Fruit fly (Drosophila melanogaster): Measurements from ENCODE around the gene Nmd3.

Gene Nmd3

dm6 chrX:2141159-2141853 is 43.2 kb downstream of the Nmd3 start, which contains the start of gene D2hgdh (continued):
- TF ChIP-seq tin (GFP tag; optimal IDR thresholded peaks at IDR 0.05) (no peak), dan (GFP tag; IDR thresholded peaks at IDR 0.05) (no peak), NC2β (GFP tag; optimal IDR thresholded peaks at IDR 0.05) (no peak), twi (tag; optimal IDR thresholded peaks at IDR 0.05) (no peak), Eip74EF (GFP tag; optimal IDR thresholded peaks at IDR 0.05) (no peak), CHES-1-like (GFP tag; optimal IDR thresholded peaks at IDR 0.05) (no peak), her (GFP tag; optimal IDR thresholded peaks at IDR 0.05) (no peak), CG8359 (GFP tag; optimal IDR thresholded peaks at IDR 0.05; ENCODE audit: borderline replicate concordance) (no peak), caup (GFP tag; optimal IDR thresholded peaks at IDR 0.05; ENCODE audit: severe bottlenecking) (no peak), CG4730 (GFP tag; IDR thresholded peaks at IDR 0.05) (no peak), tna (GFP tag; IDR thresholded peaks at IDR 0.05; ENCODE audit: partially characterized antibody) (no peak), stwl (tag; optimal IDR thresholded peaks at IDR 0.05) (no peak), z (GFP tag; IDR thresholded peaks at IDR 0.05) (peak; percentile 76; the same call in 2 of the 3 replicates), schlank (tag; optimal IDR thresholded peaks at IDR 0.05) (no peak), chm (GFP tag; IDR thresholded peaks at IDR 0.05) (peak; percentile 10; the same call in 1 of the 2 replicates), grau (tag; optimal IDR thresholded peaks at IDR 0.05) (peak; percentile 37), lbe (GFP tag; optimal IDR thresholded peaks at IDR 0.05) (no peak), CG6765 (GFP tag; optimal IDR thresholded peaks at IDR 0.05) (no peak), onecut (GFP tag; IDR thresholded peaks at IDR 0.05) (no peak), Atf-2 (GFP tag; optimal IDR thresholded peaks at IDR 0.05) (no peak), CG4820 (GFP tag; optimal IDR thresholded peaks at IDR 0.05) (no peak), cwo (GFP tag; optimal IDR thresholded peaks at IDR 0.05) (no peak), ind (GFP tag; optimal IDR thresholded peaks at IDR 0.05) (no peak), Jarid2 (GFP tag; optimal IDR thresholded peaks at IDR 0.05) (peak; percentile 15), CG3847 (GFP tag; IDR thresholded peaks at IDR 0.05) (no peak), sug (tag; optimal IDR thresholded peaks at IDR 0.05) (no peak), gro (GFP tag; optimal IDR thresholded peaks at IDR 0.05) (peak; percentile 1), al (GFP tag; IDR thresholded peaks at IDR 0.05) (no peak), CG12071 (GFP tag; optimal IDR thresholded peaks at IDR 0.05) (no peak), Ptx1 (GFP tag; IDR thresholded peaks at IDR 0.05) (0 out of 2 replicates have a peak, but pooled peaks have one; percentile 10), gt (GFP tag; IDR thresholded peaks at IDR 0.05) (no peak), zen (tag; optimal IDR thresholded peaks at IDR 0.05) (no peak), ERR (GFP tag; optimal IDR thresholded peaks at IDR 0.05) (no peak), Med (GFP tag) (peak; percentile 79), CG3163 (GFP tag; optimal IDR thresholded peaks at IDR 0.05) (peak; percentile 69), usp (GFP tag; optimal IDR thresholded peaks at IDR 0.05) (no peak), YL-1 (GFP tag; optimal IDR thresholded peaks at IDR 0.05) (no peak), CG2129 (GFP tag; IDR thresholded peaks at IDR 0.05; ENCODE audit: partially characterized antibody) (no peak), exex (tag; optimal IDR thresholded peaks at IDR 0.05) (no peak), CG10209 (GFP tag; optimal IDR thresholded peaks at IDR 0.05) (no peak), Gsc (GFP tag; IDR thresholded peaks at IDR 0.05) (no peak), ftz-f1 (GFP tag; optimal IDR thresholded peaks at IDR 0.05) (no peak), CG6654 (GFP tag; optimal IDR thresholded peaks at IDR 0.05) (no peak), bab2 (GFP tag; optimal IDR thresholded peaks at IDR 0.05) (no peak), CG14050 (GFP tag; IDR thresholded peaks at IDR 0.05) (no peak), unc-4 (GFP tag; IDR thresholded peaks at IDR 0.05; ENCODE audit: partially characterized antibody) (no peak), Rfx (GFP tag; IDR thresholded peaks at IDR 0.05) (peak; percentile 60), ranshi (GFP tag; IDR thresholded peaks at IDR 0.05) (no peak; the same call in 1 of the 2 replicates), Lpt (GFP tag; optimal IDR thresholded peaks at IDR 0.05) (no peak), cato (GFP tag; optimal IDR thresholded peaks at IDR 0.05; ENCODE audit: borderline replicate concordance) (no peak)

Data from whole organism, embryonic.